Worm (Caenorhabditis elegans): ENCODE results near the gene F01D5.10.
A peak's percentile ranks its signal among the peaks of the same experiment; 100 is the strongest.

The F01D5.10 gene

ce11 chrII:13997477-13997876 lies 23.7 kb downstream of the F01D5.10 start, which contains the start of gene F01D5.1:
F01D5.1 (minus strand) TSS chrII:13997581.
- peak; percentile 56 for TF ChIP-seq sma-9 (GFP tag; optimal IDR thresholded peaks at IDR 0.05)
- TF ChIP-seq sma-9 (tag; optimal IDR thresholded peaks at IDR 0.05): no peak
- peak; percentile 42 for TF ChIP-seq fos-1 (tag; optimal IDR thresholded peaks at IDR 0.05)
- no peak for TF ChIP-seq gmeb-1 (tag; optimal IDR thresholded peaks at IDR 0.05)

- TF ChIP-seq ceh-16 (tag; optimal IDR thresholded peaks at IDR 0.05) (no peak), snpc-4 (tag; optimal IDR thresholded peaks at IDR 0.05) (no peak), sma-3 (GFP tag; optimal IDR thresholded peaks at IDR 0.05) (no peak), unc-55 (GFP tag; optimal IDR thresholded peaks at IDR 0.05) (no peak)
Measured at ce11 chrII:13994934-13995333, 26.2 kb downstream of the F01D5.10 start, which contains the start of gene Y39G8B.7. Y39G8B.7 (minus strand) TSS chrII:13995034.

- TF ChIP-seq elt-1 (tag; optimal IDR thresholded peaks at IDR 0.05) (no peak), zag-1 (tag; optimal IDR thresholded peaks at IDR 0.05) (no peak), ama-1 (optimal IDR thresholded peaks at IDR 0.05) (no peak), peb-1 (tag; optimal IDR thresholded peaks at IDR 0.05) (no peak), aly-2 (tag; optimal IDR thresholded peaks at IDR 0.05) (no peak), snpc-4 (tag; optimal IDR thresholded peaks at IDR 0.05) (no peak), nhr-12 (tag; optimal IDR thresholded peaks at IDR 0.05) (no peak), ceh-82 (tag; optimal IDR thresholded peaks at IDR 0.05) (no peak), nhr-23 (tag; optimal IDR thresholded peaks at IDR 0.05) (no peak), dmd-4 (tag; optimal IDR thresholded peaks at IDR 0.05) (no peak), lsy-2 (tag; optimal IDR thresholded peaks at IDR 0.05) (no peak), sem-4 (tag; optimal IDR thresholded peaks at IDR 0.05) (no peak), ZK546.5 (tag; optimal IDR thresholded peaks at IDR 0.05) (no peak), ceh-16 (tag; optimal IDR thresholded peaks at IDR 0.05) (no peak), mdl-1 (tag; optimal IDR thresholded peaks at IDR 0.05) (no peak), sma-9 (GFP tag; optimal IDR thresholded peaks at IDR 0.05) (no peak), sma-9 (tag; optimal IDR thresholded peaks at IDR 0.05) (no peak), gmeb-1 (tag; optimal IDR thresholded peaks at IDR 0.05) (no peak), mbf-1 (tag; optimal IDR thresholded peaks at IDR 0.05) (no peak), R02D3.7 (tag; optimal IDR thresholded peaks at IDR 0.05) (no peak)
Measured at ce11 chrII:13991741-13992140, 29.4 kb downstream of the F01D5.10 start, which contains the start of gene Y39G8B.5. Y39G8B.5 (minus strand) TSS chrII:13991841.

ce11 chrII:13984551-13984950 lies 36.6 kb downstream of the F01D5.10 start, which contains the start of gene sre-47:
sre-47 (minus strand) TSS chrII:13984651.
- TF ChIP-seq lin-13 (GFP tag; optimal IDR thresholded peaks at IDR 0.05) (no peak), Y55F3AM.14 (GFP tag; optimal IDR thresholded peaks at IDR 0.05) (no peak), ceh-82 (tag; optimal IDR thresholded peaks at IDR 0.05) (no peak), sma-3 (GFP tag; optimal IDR thresholded peaks at IDR 0.05) (no peak)

- TF ChIP-seq gmeb-1 (tag; optimal IDR thresholded peaks at IDR 0.05) (no peak), zag-1 (tag; optimal IDR thresholded peaks at IDR 0.05) (no peak), ztf-4 (tag; optimal IDR thresholded peaks at IDR 0.05) (no peak), ztf-11 (tag; optimal IDR thresholded peaks at IDR 0.05) (no peak), fos-1 (tag; optimal IDR thresholded peaks at IDR 0.05) (peak; percentile 74), alr-1 (tag; optimal IDR thresholded peaks at IDR 0.05) (no peak)
Measured at ce11 chrII:13982923-13983322, 38.2 kb downstream of the F01D5.10 start, which contains the start of the genes Y39G8B.13 and Y39G8B.10. Y39G8B.13 (minus strand) TSS chrII:13983047. Y39G8B.10 (minus strand) TSS chrII:13983115.

ce11 chrII:13982247-13982646 lies 38.9 kb downstream of the F01D5.10 start:
- TF ChIP-seq ztf-1 (GFP tag; conservative IDR thresholded peaks at IDR 0.05) (no peak), sma-3 (GFP tag; optimal IDR thresholded peaks at IDR 0.05) (no peak), nhr-10 (tag; optimal IDR thresholded peaks at IDR 0.05) (no peak), egl-27 (tag; optimal IDR thresholded peaks at IDR 0.05) (no peak), nhr-21 (tag; optimal IDR thresholded peaks at IDR 0.05) (no peak), skn-1 (tag; optimal IDR thresholded peaks at IDR 0.05) (no peak), ama-1 (optimal IDR thresholded peaks at IDR 0.05) (no peak), nhr-25 (tag; optimal IDR thresholded peaks at IDR 0.05) (no peak), ceh-16 (tag; optimal IDR thresholded peaks at IDR 0.05) (no peak), ztf-11 (tag; optimal IDR thresholded peaks at IDR 0.05) (no peak), unc-55 (GFP tag; optimal IDR thresholded peaks at IDR 0.05) (no peak), zag-1 (tag; optimal IDR thresholded peaks at IDR 0.05) (no peak), sem-4 (tag; optimal IDR thresholded peaks at IDR 0.05) (no peak)

All from whole organism, L2 larva.